Worm (Caenorhabditis elegans): ENCODE results near the gene glb-19.

ce11 chrIV:10680379-10680778 is 26.4 kb upstream of the glb-19 start, which contains the start of gene K08C7.4:
- TF ChIP-seq ztf-11 (tag; optimal IDR thresholded peaks at IDR 0.05) (no peak), ceh-16 (tag; optimal IDR thresholded peaks at IDR 0.05) (no peak), nhr-23 (tag; optimal IDR thresholded peaks at IDR 0.05) (no peak), elt-3 (tag; optimal IDR thresholded peaks at IDR 0.05) (no peak)

Measured in whole organism, L3 larva.